Worm (Caenorhabditis elegans) whole organism, midembryonic: Measurements from ENCODE around the gene ash-2.

ENCODE experiments used
- T22C8.4 ChIP-seq: fragments of 200-800 bp; sonication (Bioruptor generic); IDR thresholded peaks from 2 replicates; pipeline ENCODE4 v1.3.6; 2022; ENCODE audit warnings: missing genetic modification characterization, missing compliant biosample characterization
- cog-1 ChIP-seq: sonication (generic microtip); optimal IDR thresholded peaks from 2 replicates; lab custom pipeline; 2016; ENCODE audit warnings: missing genetic modification characterization, missing compliant biosample characterization
- flt-1 ChIP-seq: fragments of 200-800 bp; sonication (Bioruptor generic); IDR thresholded peaks from 2 replicates; pipeline ENCODE4 v1.3.6; 2022; ENCODE audit warnings: missing genetic modification characterization, missing compliant biosample characterization
- klf-2 ChIP-seq: fragments of 200-800 bp; sonication (Bioruptor generic); conservative IDR thresholded peaks from 2 replicates; pipeline ENCODE4 v1.3.6; 2022; ENCODE audit warnings: missing genetic modification reagents, missing genetic modification characterization, missing compliant biosample characterization
- med-1 ChIP-seq: sonication (generic microtip); optimal IDR thresholded peaks from 2 replicates; lab custom pipeline; 2017; ENCODE audit warnings: missing genetic modification characterization, mild to moderate bottlenecking, missing compliant biosample characterization, antibody characterized with exemption, missing genetic modification reagents; ENCODE audit not compliant: insufficient read depth
- ref-1 ChIP-seq: fragments of 200-800 bp; sonication (Bioruptor generic); conservative IDR thresholded peaks from 2 replicates; pipeline ENCODE4 v1.3.6; 2022; ENCODE audit warnings: missing genetic modification reagents, missing genetic modification characterization, missing compliant biosample characterization
- tab-1 ChIP-seq: fragments of 200-800 bp; sonication (Bioruptor generic); IDR thresholded peaks from 2 replicates; pipeline ENCODE4 v1.3.6; 2022; ENCODE audit warnings: missing genetic modification characterization, missing compliant biosample characterization
- ztf-23 ChIP-seq: fragments of 200-800 bp; sonication (Bioruptor generic); IDR thresholded peaks from 2 replicates; pipeline ENCODE4 v1.3.6; 2022; ENCODE audit warnings: missing genetic modification reagents, missing genetic modification characterization, missing compliant biosample characterization
- ztf-29 ChIP-seq: fragments of 200-800 bp; sonication (Bioruptor generic); IDR thresholded peaks from 2 replicates; pipeline ENCODE4 v1.3.6; 2022; ENCODE audit warnings: missing genetic modification reagents, missing genetic modification characterization, missing compliant biosample characterization

DNA sequence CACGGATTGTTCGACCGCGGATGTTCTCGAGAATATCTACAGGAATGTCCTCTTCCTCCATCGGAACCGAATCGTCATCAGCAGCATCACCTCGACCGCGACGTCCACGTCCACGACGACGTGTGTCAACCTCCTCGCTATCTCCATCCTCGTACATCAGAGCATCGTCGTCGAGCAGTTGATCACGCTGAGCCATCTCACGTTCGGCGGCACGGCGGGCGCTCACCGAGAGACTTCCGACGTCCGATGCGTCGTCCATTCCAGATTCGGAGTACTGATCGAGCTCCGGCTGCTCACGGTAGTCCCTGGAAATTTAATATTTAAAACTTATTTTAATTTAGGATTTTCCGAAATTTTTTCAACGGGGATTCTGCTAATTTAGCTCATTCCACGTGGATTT lies 26.3 kb downstream of the ash-2 start:
- no peak for TF ChIP-seq ztf-23
- TF ChIP-seq ztf-29: no peak
- TF ChIP-seq ref-1 (GFP tag; lab: Robert Waterston, UW): no peak
- no peak for TF ChIP-seq klf-2 (GFP tag; lab: Robert Waterston, UW)
- TF ChIP-seq med-1 (GFP tag; lab: Kevin White, UChicago): no peak
- no peak for TF ChIP-seq flt-1 (GFP tag; lab: Robert Waterston, UW)
- TF ChIP-seq cog-1 (tag; lab: Kevin White, UChicago): no peak
- no peak for TF ChIP-seq tab-1 (GFP tag; lab: Robert Waterston, UW)
- TF ChIP-seq T22C8.4: no peak
